Worm (Caenorhabditis elegans): ENCODE measurements around the gene Y51H7C.8.

The Y51H7C.8 gene

ce11 chrII:1381618-1382017 lies 20.0 kb upstream of the Y51H7C.8 start, which contains the start of gene F54D12.9:
Gene F54D12.9, minus strand, starts transcription at chrII:1381718.
- TF ChIP-seq Y105C5A.15 (GFP tag; IDR thresholded peaks at IDR 0.05) (no peak), unc-62 (GFP tag; optimal IDR thresholded peaks at IDR 0.05 in 1 of 2) (peak in 1 of 2 experiments; percentile 32), unc-62 (tag; optimal IDR thresholded peaks at IDR 0.05) (no peak)

- TF ChIP-seq aly-2 (tag; optimal IDR thresholded peaks at IDR 0.05), result no peak
Observed at ce11 chrII:1385280-1385679, 16.3 kb upstream of the Y51H7C.8 start, which contains the start of gene F54D12.7. Gene F54D12.7, minus strand, starts transcription at chrII:1385380.

- TF ChIP-seq unc-39 (tag; optimal IDR thresholded peaks at IDR 0.05) (no peak), pqm-1 (tag; optimal IDR thresholded peaks at IDR 0.05) (peak; percentile 79), nhr-28 (tag; optimal IDR thresholded peaks at IDR 0.05) (peak; percentile 83), dmd-6 (GFP tag; IDR thresholded peaks at IDR 0.05) (peak; percentile 87), hlh-11 (tag; optimal IDR thresholded peaks at IDR 0.05) (peak; percentile 55), nhr-77 (tag; optimal IDR thresholded peaks at IDR 0.05) (peak; percentile 37), php-3 (GFP tag; IDR thresholded peaks at IDR 0.05) (peak; percentile 74; the same call in 1 of the 2 replicates), R02D3.7 (tag; optimal IDR thresholded peaks at IDR 0.05) (no peak)
Observed at ce11 chrII:1386478-1386877, 15.1 kb upstream of the Y51H7C.8 start, which contains the start of gene aat-7. Gene aat-7, plus strand, starts transcription at chrII:1386870.

ce11 chrII:1397703-1398102 lies 3.9 kb upstream of the Y51H7C.8 start, which contains the start of gene F54D12.8:
Gene F54D12.8, minus strand, starts transcription at chrII:1398038.
- no peak for TF ChIP-seq spr-3 (GFP tag; optimal IDR thresholded peaks at IDR 0.05)
- TF ChIP-seq unc-62 (GFP tag; optimal IDR thresholded peaks at IDR 0.05 in 1 of 2), result peak in 1 of 2 experiments; percentile 96
- TF ChIP-seq unc-62 (tag; optimal IDR thresholded peaks at IDR 0.05), result no peak

ce11 chrII:1398396-1398795 lies 3.2 kb upstream of the Y51H7C.8 start, which contains the start of gene F54D12.2:
Gene F54D12.2, plus strand, starts transcription at chrII:1398696.
- TF ChIP-seq attf-4 (tag; optimal IDR thresholded peaks at IDR 0.05) (no peak), lim-7 (GFP tag; IDR thresholded peaks at IDR 0.05) (no peak), dmd-8 (GFP tag; IDR thresholded peaks at IDR 0.05) (no peak), mxl-3 (GFP tag; optimal IDR thresholded peaks at IDR 0.05) (no peak), pha-4 (GFP tag; IDR thresholded peaks at IDR 0.05) (no peak), pha-4 (tag; optimal IDR thresholded peaks at IDR 0.05) (no peak), hlh-11 (tag; optimal IDR thresholded peaks at IDR 0.05) (no peak), F37D6.2 (tag; optimal IDR thresholded peaks at IDR 0.05) (no peak), nhr-237 (tag; optimal IDR thresholded peaks at IDR 0.05) (no peak), lin-39 (tag; optimal IDR thresholded peaks at IDR 0.05) (no peak), Y105C5A.15 (GFP tag; IDR thresholded peaks at IDR 0.05) (no peak), zip-2 (tag; optimal IDR thresholded peaks at IDR 0.05) (no peak), zfp-2 (tag; optimal IDR thresholded peaks at IDR 0.05) (no peak), tag-97 (GFP tag; IDR thresholded peaks at IDR 0.05) (no peak), dpl-1 (GFP tag; optimal IDR thresholded peaks at IDR 0.05) (no peak), nhr-10 (tag; optimal IDR thresholded peaks at IDR 0.05) (no peak), mdt-29 (GFP tag; IDR thresholded peaks at IDR 0.05) (no peak), ceh-62 (tag; optimal IDR thresholded peaks at IDR 0.05) (no peak), Y75B8A.6 (GFP tag; IDR thresholded peaks at IDR 0.05) (no peak)

ce11 chrII:1400105-1400504 lies 1.5 kb upstream of the Y51H7C.8 start, which contains the start of gene F54D12.1:
Gene F54D12.1, plus strand, starts transcription at chrII:1400405.
- TF ChIP-seq D1046.2 (GFP tag; IDR thresholded peaks at IDR 0.05) (no peak), hlh-30 (tag; optimal IDR thresholded peaks at IDR 0.05; ENCODE audit: insufficient read depth) (no peak), ceh-82 (tag; optimal IDR thresholded peaks at IDR 0.05) (no peak), spr-3 (GFP tag; optimal IDR thresholded peaks at IDR 0.05) (no peak), lin-1 (GFP tag; IDR thresholded peaks at IDR 0.05) (no peak), ceh-44 (GFP tag; IDR thresholded peaks at IDR 0.05) (no peak), dmd-9 (GFP tag; IDR thresholded peaks at IDR 0.05) (no peak), zfp-2 (tag; optimal IDR thresholded peaks at IDR 0.05) (no peak), ztf-11 (tag; optimal IDR thresholded peaks at IDR 0.05) (no peak), vab-7 (GFP tag; IDR thresholded peaks at IDR 0.05) (no peak), nhr-237 (tag; optimal IDR thresholded peaks at IDR 0.05) (no peak), mdl-1 (tag; optimal IDR thresholded peaks at IDR 0.05) (no peak), F10B5.3 (tag; optimal IDR thresholded peaks at IDR 0.05) (no peak), hmg-1.1 (GFP tag; IDR thresholded peaks at IDR 0.05) (no peak)

Measured in whole organism, L4 larva.